Fruit fly (Drosophila melanogaster): ENCODE results near the gene CG15343.

dm6 chrX:8231241-8232028 is 42.2 kb downstream of the CG15343 start:
- TF ChIP-seq net (GFP tag; optimal IDR thresholded peaks at IDR 0.05) = no peak
- peak; percentile 5 for TF ChIP-seq topi (GFP tag; optimal IDR thresholded peaks at IDR 0.05)

All from whole organism, prepupa.